Fruit fly (Drosophila melanogaster) whole organism, embryonic: ENCODE data around the gene OtopLc.

Source experiments
- ATbp ChIP-seq: fragments of 200-800 bp; sonication (Bioruptor generic); optimal IDR thresholded peaks from 2 replicates; lab custom pipeline; 2017; ENCODE audit warnings: missing biosample characterization, mild to moderate bottlenecking, missing genetic modification characterization, missing genetic modification reagents
- Adf1 ChIP-seq: fragments of 200-800 bp; sonication (Bioruptor generic); IDR thresholded peaks from 2 replicates; pipeline ENCODE4 v1.3.6; 2022; ENCODE audit warnings: missing biosample characterization, missing genetic modification characterization
- Asciz ChIP-seq: fragments of 200-800 bp; sonication (Bioruptor generic); optimal IDR thresholded peaks from 2 replicates; lab custom pipeline; 2017; ENCODE audit warnings: missing biosample characterization, mild to moderate bottlenecking, missing genetic modification characterization, missing genetic modification reagents
- Bgb ChIP-seq: fragments of 200-800 bp; sonication (Bioruptor generic); IDR thresholded peaks from 2 replicates; pipeline ENCODE4 v1.3.6; 2022; ENCODE audit warnings: missing biosample characterization, missing genetic modification characterization; ENCODE audit not compliant: partially characterized antibody
- C15 ChIP-seq: fragments of 200-800 bp; sonication (Bioruptor generic); IDR thresholded peaks from 3 replicates; pipeline ENCODE4 v1.3.6; 2022; ENCODE audit warnings: missing biosample characterization, missing genetic modification characterization
- CG10209 ChIP-seq: fragments of 200-800 bp; sonication (Bioruptor generic); optimal IDR thresholded peaks from 3 replicates; lab custom pipeline; 2017; ENCODE audit warnings: missing biosample characterization, mild to moderate bottlenecking, missing genetic modification characterization, missing genetic modification reagents
- CG10274 ChIP-seq: fragments of 200-800 bp; sonication (Bioruptor generic); optimal IDR thresholded peaks from 3 replicates; lab custom pipeline; 2017; ENCODE audit warnings: missing biosample characterization, mild to moderate bottlenecking, missing genetic modification characterization
- CG12071 ChIP-seq: fragments of 200-800 bp; sonication (Bioruptor generic); optimal IDR thresholded peaks from 3 replicates; lab custom pipeline; 2018; ENCODE audit warnings: missing biosample characterization, mild to moderate bottlenecking, missing genetic modification characterization
- CG14014 ChIP-seq: fragments of 200-800 bp; sonication (Bioruptor generic); IDR thresholded peaks from 2 replicates; pipeline ENCODE4 v1.3.6; 2022; ENCODE audit warnings: missing biosample characterization, missing genetic modification characterization
- CG31365 ChIP-seq: fragments of 200-800 bp; sonication (Bioruptor generic); optimal IDR thresholded peaks from 2 replicates; lab custom pipeline; 2018; ENCODE audit warnings: missing biosample characterization, mild to moderate bottlenecking, missing genetic modification characterization
- CG31388 ChIP-seq: fragments of 200-800 bp; sonication (Bioruptor generic); optimal IDR thresholded peaks from 2 replicates; lab custom pipeline; 2016; ENCODE audit warnings: missing biosample characterization, missing genetic modification characterization
- CG34376 ChIP-seq: fragments of 200-800 bp; sonication (Bioruptor generic); optimal IDR thresholded peaks from 2 replicates; lab custom pipeline; 2018; ENCODE audit warnings: missing biosample characterization, mild to moderate bottlenecking, missing genetic modification characterization
- CG3838 ChIP-seq: fragments of 200-800 bp; sonication (Bioruptor generic); optimal IDR thresholded peaks from 3 replicates; lab custom pipeline; 2016; ENCODE audit warnings: missing biosample characterization, missing genetic modification characterization
- CG4404 ChIP-seq: fragments of 200-800 bp; sonication (Bioruptor generic); IDR thresholded peaks from 2 replicates; pipeline ENCODE4 v1.3.6; 2022; ENCODE audit warnings: missing biosample characterization, missing genetic modification characterization
- CG4854 ChIP-seq: fragments of 200-800 bp; sonication (Bioruptor generic); optimal IDR thresholded peaks from 2 replicates; lab custom pipeline; 2016; ENCODE audit warnings: missing biosample characterization, missing genetic modification characterization, inconsistent platforms
- CG6791 ChIP-seq: fragments of 200-800 bp; sonication (Bioruptor generic); IDR thresholded peaks from 3 replicates; pipeline ENCODE4 v1.3.6; 2022; ENCODE audit warnings: missing biosample characterization, missing genetic modification characterization; ENCODE audit not compliant: partially characterized antibody
- CG7271 ChIP-seq: fragments of 200-800 bp; sonication (Bioruptor generic); optimal IDR thresholded peaks from 2 replicates; lab custom pipeline; 2018; ENCODE audit warnings: missing biosample characterization, mild to moderate bottlenecking, missing genetic modification characterization, moderate library complexity
- CG7745 ChIP-seq: fragments of 200-800 bp; sonication (Bioruptor generic); optimal IDR thresholded peaks from 2 replicates; lab custom pipeline; 2018; ENCODE audit warnings: missing biosample characterization, mild to moderate bottlenecking, missing genetic modification characterization, moderate library complexity
- CG9817 ChIP-seq: fragments of 200-800 bp; sonication (Bioruptor generic); optimal IDR thresholded peaks from 2 replicates; lab custom pipeline; 2018; ENCODE audit warnings: missing biosample characterization, mild to moderate bottlenecking, missing genetic modification characterization, moderate library complexity
- CoRest ChIP-seq: fragments of 200-800 bp; sonication (Bioruptor generic); optimal IDR thresholded peaks from 3 replicates; lab custom pipeline; 2018; ENCODE audit warnings: missing biosample characterization, mild to moderate bottlenecking, missing genetic modification characterization, moderate library complexity
- E2f1 ChIP-seq: fragments of 200-800 bp; sonication (Bioruptor generic); IDR thresholded peaks from 2 replicates; pipeline ENCODE4 v1.3.6; 2022; ENCODE audit warnings: missing biosample characterization, missing genetic modification characterization
- Fer1 ChIP-seq: fragments of 200-800 bp; sonication (Bioruptor generic); optimal IDR thresholded peaks from 2 replicates; lab custom pipeline; 2017; ENCODE audit warnings: missing biosample characterization, mild to moderate bottlenecking, missing genetic modification characterization
- HLH3B ChIP-seq: fragments of 200-800 bp; sonication (Bioruptor generic); IDR thresholded peaks from 2 replicates; pipeline ENCODE4 v1.3.6; 2022; ENCODE audit warnings: missing biosample characterization, missing genetic modification characterization
- Hr39 ChIP-seq: fragments of >200 bp; optimal IDR thresholded peaks from 2 replicates; lab custom pipeline; 2017
- Hr78 ChIP-seq, 2 experiments: fragments of 200-800 bp in 1 of 2; fragments of >200 bp in 1 of 2; sonication (Bioruptor generic) in 1 of 2; optimal IDR thresholded peaks; 2 replicates each; lab custom pipeline; 2017 to 2019; ENCODE audit warnings: missing biosample characterization in 2 of 2, missing genetic modification characterization in 2 of 2, mild to moderate bottlenecking in 1 of 2, moderate library complexity in 1 of 2
- Nf-YA ChIP-seq: fragments of 200-800 bp; sonication (Bioruptor generic); IDR thresholded peaks from 2 replicates; pipeline ENCODE4 v1.3.6; 2022; ENCODE audit warnings: missing biosample characterization, missing genetic modification characterization
- Optix ChIP-seq: fragments of 200-800 bp; sonication (Bioruptor generic); IDR thresholded peaks from 3 replicates; pipeline ENCODE4 v1.3.6; 2022; ENCODE audit warnings: missing biosample characterization, missing genetic modification characterization
- YL-1 ChIP-seq: fragments of 200-800 bp; sonication (Bioruptor generic); optimal IDR thresholded peaks from 3 replicates; lab custom pipeline; 2017; ENCODE audit warnings: missing biosample characterization, mild to moderate bottlenecking, missing genetic modification characterization
- bcd ChIP-seq: fragments of 200-800 bp; sonication (Bioruptor generic); optimal IDR thresholded peaks from 2 replicates; lab custom pipeline; 2017; ENCODE audit warnings: missing biosample characterization, mild to moderate bottlenecking, missing genetic modification characterization
- cato ChIP-seq: fragments of 200-800 bp; sonication (Bioruptor generic); optimal IDR thresholded peaks from 2 replicates; lab custom pipeline; 2016; ENCODE audit warnings: missing biosample characterization, missing genetic modification characterization, borderline replicate concordance
- cg ChIP-seq: fragments of 200-800 bp; sonication (Bioruptor generic); optimal IDR thresholded peaks from 3 replicates; lab custom pipeline; 2019; ENCODE audit warnings: missing biosample characterization, mild to moderate bottlenecking, missing genetic modification characterization, moderate library complexity
- croc ChIP-seq: fragments of 200-800 bp; sonication (Bioruptor generic); conservative IDR thresholded peaks from 3 replicates; pipeline ENCODE4 v1.3.6; 2022; ENCODE audit warnings: missing biosample characterization, missing genetic modification characterization
- da ChIP-seq: fragments of 200-800 bp; sonication (Bioruptor generic); optimal IDR thresholded peaks from 2 replicates; lab custom pipeline; 2016; ENCODE audit warnings: missing biosample characterization, missing genetic modification characterization
- dm ChIP-seq: fragments of 200-800 bp; sonication (Bioruptor generic); optimal IDR thresholded peaks from 3 replicates; lab custom pipeline; 2016; ENCODE audit warnings: missing biosample characterization, missing genetic modification characterization
- gcm ChIP-seq: fragments of 200-800 bp; sonication (Bioruptor generic); optimal IDR thresholded peaks from 2 replicates; lab custom pipeline; 2019; ENCODE audit warnings: missing biosample characterization, mild to moderate bottlenecking, missing genetic modification characterization, moderate library complexity
- hkb ChIP-seq, 2 experiments: fragments of 200-800 bp in 1 of 2; fragments of >200 bp in 1 of 2; sonication (Bioruptor generic) in 1 of 2; IDR thresholded peaks in 1 of 2; optimal IDR thresholded peaks in 1 of 2; 2 replicates each; pipeline versions ENCODE4 v1.3.6 to Lab custom; 2017 to 2022; ENCODE audit warnings: missing biosample characterization in 1 of 2, missing genetic modification characterization in 1 of 2
- inv ChIP-seq: fragments of 200-800 bp; sonication (Bioruptor generic); IDR thresholded peaks from 2 replicates; pipeline ENCODE4 v1.3.6; 2022; ENCODE audit warnings: missing biosample characterization, missing genetic modification characterization; ENCODE audit not compliant: partially characterized antibody
- kay ChIP-seq: fragments of 200-800 bp; sonication (Bioruptor generic); optimal IDR thresholded peaks from 2 replicates; lab custom pipeline; 2016; ENCODE audit warnings: missing biosample characterization, missing genetic modification characterization
- ken ChIP-seq: fragments of 200-800 bp; sonication (Bioruptor generic); IDR thresholded peaks from 3 replicates; pipeline ENCODE4 v1.3.6; 2022; ENCODE audit warnings: missing biosample characterization, missing genetic modification characterization
- lov ChIP-seq, 2 experiments: fragments of 200-800 bp in 1 of 2; fragments of >200 bp in 1 of 2; sonication (Bioruptor generic) in 1 of 2; IDR thresholded peaks in 1 of 2; optimal IDR thresholded peaks in 1 of 2; 2 replicates in 1 of 2; 3 replicates in 1 of 2; pipeline versions ENCODE4 v1.3.6 to Lab custom; 2017 to 2022; ENCODE audit warnings: missing biosample characterization in 1 of 2, missing genetic modification characterization in 1 of 2
- onecut ChIP-seq: fragments of 200-800 bp; sonication (Bioruptor generic); IDR thresholded peaks from 2 replicates; pipeline ENCODE4 v1.3.6; 2022; ENCODE audit warnings: missing biosample characterization, missing genetic modification characterization
- pb ChIP-seq: fragments of 200-800 bp; sonication (Bioruptor generic); optimal IDR thresholded peaks from 3 replicates; lab custom pipeline; 2016; ENCODE audit warnings: missing biosample characterization, missing genetic modification characterization
- phol ChIP-seq: fragments of 200-800 bp; sonication (Bioruptor generic); optimal IDR thresholded peaks from 3 replicates; lab custom pipeline; 2018; ENCODE audit warnings: missing biosample characterization, mild to moderate bottlenecking, missing genetic modification characterization, moderate library complexity
- salm ChIP-seq: fragments of 200-800 bp; sonication (Bioruptor generic); optimal IDR thresholded peaks from 2 replicates; lab custom pipeline; 2018; ENCODE audit warnings: missing biosample characterization, mild to moderate bottlenecking, missing genetic modification characterization
- sisA ChIP-seq: fragments of 200-800 bp; sonication (Bioruptor generic); IDR thresholded peaks from 2 replicates; pipeline ENCODE4 v1.3.6; 2022; ENCODE audit warnings: missing biosample characterization, missing genetic modification characterization
- unpg ChIP-seq: fragments of 200-800 bp; sonication (Bioruptor generic); optimal IDR thresholded peaks from 3 replicates; lab custom pipeline; 2018; ENCODE audit warnings: missing biosample characterization, mild to moderate bottlenecking, missing genetic modification characterization, moderate library complexity
- vfl ChIP-seq: fragments of 200-800 bp; sonication (Bioruptor generic); optimal IDR thresholded peaks from 2 replicates; lab custom pipeline; 2016; ENCODE audit warnings: missing biosample characterization, missing genetic modification characterization

OtopLc gene

DNA sequence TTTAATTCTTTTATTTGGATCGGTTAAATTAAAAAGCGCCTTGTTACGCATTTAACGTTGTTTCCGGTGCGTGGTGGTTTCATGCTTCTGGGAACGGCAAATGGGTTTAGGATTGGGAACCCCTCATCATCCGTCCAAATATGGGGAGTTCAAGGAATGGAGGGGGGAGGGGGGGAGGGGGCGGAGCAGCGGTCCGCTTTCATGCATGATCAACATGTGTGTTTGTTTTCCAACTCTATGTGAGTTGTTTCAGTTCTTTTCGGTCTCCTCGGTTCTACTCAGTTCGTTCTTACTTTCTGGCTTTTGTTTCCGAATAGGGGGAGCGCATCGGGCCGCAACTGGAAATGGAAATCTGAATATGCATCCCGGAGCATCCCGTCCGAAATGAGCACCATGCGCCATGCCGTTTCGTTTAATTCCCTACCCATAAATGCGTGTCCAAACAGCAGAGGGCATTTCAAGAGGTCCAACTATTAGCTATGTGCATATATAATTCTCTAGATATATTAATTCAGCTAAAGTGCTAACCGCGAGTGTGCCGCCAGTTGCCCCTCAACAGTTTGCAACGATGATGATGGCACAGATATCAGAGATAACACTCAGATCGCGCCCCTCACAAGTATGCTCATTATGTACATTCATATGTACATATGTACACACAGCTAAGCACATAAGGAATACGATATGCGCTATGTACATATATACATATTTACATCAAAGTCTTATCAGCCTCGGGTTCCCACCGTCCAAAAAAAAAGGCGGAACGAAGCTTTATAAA is 14.9 kb upstream of the OtopLc start (continued):
- TF ChIP-seq CG7271 = peak; percentile 82
- TF ChIP-seq vfl (GFP tag; lab: Kevin White, UChicago) = peak; percentile 36
- TF ChIP-seq Bgb = no peak
- peak; percentile 29; the same call in 1 of the 2 replicates for TF ChIP-seq CG4404 (GFP tag; lab: Robert Waterston, UW)
- peak; percentile 93 for TF ChIP-seq CG4854
- TF ChIP-seq phol = peak; percentile 30
- TF ChIP-seq CG7745 (tag; lab: Kevin White, UChicago) = peak; percentile 95
- no peak for TF ChIP-seq inv
- TF ChIP-seq CG34376 = peak; percentile 95
- peak; percentile 92; the same call in 1 of the 2 replicates for TF ChIP-seq CG14014
- peak; percentile 65; the same call in 2 of the 3 replicates for TF ChIP-seq croc (GFP tag; lab: Robert Waterston, UW)
- TF ChIP-seq kay = peak; percentile 88
- peak; percentile 92 for TF ChIP-seq CoRest (tag; lab: Kevin White, UChicago)
- TF ChIP-seq dm (GFP tag; lab: Kevin White, UChicago) = peak; percentile 54
- TF ChIP-seq C15 (GFP tag; lab: Robert Waterston, UW) = peak; percentile 84; the same call in 2 of the 3 replicates
- TF ChIP-seq Asciz (GFP tag; lab: Kevin White, UChicago) = peak; percentile 99
- TF ChIP-seq onecut (GFP tag; lab: Robert Waterston, UW) = peak; percentile 93
- peak; percentile 94 for TF ChIP-seq salm
- TF ChIP-seq cg (GFP tag; lab: Kevin White, UChicago) = no peak
- TF ChIP-seq gcm (GFP tag; lab: Kevin White, UChicago) = peak; percentile 92
- peak; percentile 58 for TF ChIP-seq Adf1 (GFP tag; lab: Robert Waterston, UW)
- no peak for TF ChIP-seq CG6791
- peak; percentile 80 for TF ChIP-seq pb (GFP tag; lab: Kevin White, UChicago)
- TF ChIP-seq bcd = peak; percentile 87
- peak; percentile 77 for TF ChIP-seq CG10274 (GFP tag; lab: Kevin White, UChicago)
- peak; percentile 72; the same call in 1 of the 2 replicates for TF ChIP-seq E2f1 (GFP tag; lab: Robert Waterston, UW)
- TF ChIP-seq lov (optimal IDR thresholded peaks at IDR 0.05; lab: Kevin White, UChicago) = no peak
- peak; percentile 96 for TF ChIP-seq lov (GFP tag; IDR thresholded peaks at IDR 0.05; lab: Robert Waterston, UW)
- no peak for TF ChIP-seq Hr39 (lab: Kevin White, UChicago)
- TF ChIP-seq unpg (GFP tag; lab: Kevin White, UChicago) = peak; percentile 91
- TF ChIP-seq Hr78 (GFP tag; optimal IDR thresholded peaks at IDR 0.05; lab: Kevin White, UChicago) = peak in 1 of 2 experiments; percentile 53
- peak; percentile 89 for TF ChIP-seq CG3838 (GFP tag; lab: Kevin White, UChicago)
- peak; percentile 99 for TF ChIP-seq ATbp (GFP tag; lab: Kevin White, UChicago)
- peak; percentile 84 for TF ChIP-seq ken
- TF ChIP-seq cato (GFP tag; lab: Kevin White, UChicago) = peak; percentile 79
- TF ChIP-seq hkb (optimal IDR thresholded peaks at IDR 0.05; lab: Kevin White, UChicago) = no peak
- TF ChIP-seq hkb (GFP tag; IDR thresholded peaks at IDR 0.05; lab: Robert Waterston, UW) = peak; percentile 92
- peak; percentile 96 for TF ChIP-seq Fer1 (GFP tag; lab: Kevin White, UChicago)
- TF ChIP-seq YL-1 (GFP tag; lab: Kevin White, UChicago) = peak; percentile 98
- peak; percentile 83 for TF ChIP-seq CG31388 (GFP tag; lab: Kevin White, UChicago)
- TF ChIP-seq da (GFP tag; lab: Kevin White, UChicago) = peak; percentile 87
- TF ChIP-seq Nf-YA (GFP tag; lab: Robert Waterston, UW) = peak; percentile 92
- TF ChIP-seq CG9817 (tag; lab: Kevin White, UChicago) = peak; percentile 90
- peak; percentile 98 for TF ChIP-seq CG12071 (GFP tag; lab: Kevin White, UChicago)
- TF ChIP-seq CG10209 = peak; percentile 95
- peak; percentile 88 for TF ChIP-seq CG31365 (tag; lab: Kevin White, UChicago)
- TF ChIP-seq sisA (GFP tag; lab: Robert Waterston, UW) = no peak
- TF ChIP-seq HLH3B = peak; percentile 89
- peak; percentile 71; the same call in 1 of the 3 replicates for TF ChIP-seq Optix (GFP tag; lab: Robert Waterston, UW)
